Fruit fly (Drosophila melanogaster): Measurements from ENCODE around the gene CG32532.

The CG32532 gene

DNA sequence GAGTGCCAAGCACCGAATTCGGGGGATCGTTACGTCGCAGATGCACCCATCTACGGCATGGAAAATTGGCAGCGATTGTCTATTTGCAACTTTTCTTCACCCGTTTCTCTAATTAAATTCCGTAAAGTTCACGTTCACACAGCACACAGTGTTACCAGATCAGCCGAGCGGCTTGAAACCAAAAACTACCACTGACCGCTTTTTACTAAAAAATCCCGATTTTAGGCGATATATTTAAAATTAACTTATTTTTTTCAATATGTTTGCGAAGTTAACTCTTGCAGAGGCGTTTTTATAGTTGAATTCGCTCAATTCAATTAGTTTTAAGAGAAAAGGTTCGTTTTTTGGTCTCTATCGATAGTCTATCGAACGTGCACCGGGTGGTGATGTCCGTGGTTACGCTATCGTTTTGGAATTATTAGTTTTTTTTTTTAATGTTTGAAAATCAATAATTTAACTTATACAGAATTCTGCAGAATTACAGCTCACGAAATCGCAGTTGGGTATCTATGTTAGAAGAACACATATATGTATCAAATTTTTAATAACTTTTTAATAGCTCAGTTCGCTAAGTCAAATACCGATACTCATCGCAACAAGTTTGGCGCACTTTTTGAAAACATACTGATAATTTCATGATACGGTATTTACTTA, 32.5 kb upstream of the CG32532 start, which contains the start of gene Tao:
Tao (minus strand) TSS at position 153 of the 654 bp plus-strand sequence.
- TF ChIP-seq psq (GFP tag; optimal IDR thresholded peaks at IDR 0.05) (no peak), GATAd (GFP tag; optimal IDR thresholded peaks at IDR 0.05) (no peak), Sp1 (GFP tag; optimal IDR thresholded peaks at IDR 0.05) (no peak), br (GFP tag; optimal IDR thresholded peaks at IDR 0.05) (no peak), foxo (GFP tag; optimal IDR thresholded peaks at IDR 0.05) (no peak), CG9705 (GFP tag; optimal IDR thresholded peaks at IDR 0.05) (no peak), brk (GFP tag; optimal IDR thresholded peaks at IDR 0.05) (no peak), sv (GFP tag; optimal IDR thresholded peaks at IDR 0.05) (no peak), CG32264 (GFP tag; optimal IDR thresholded peaks at IDR 0.05) (no peak), woc (GFP tag; optimal IDR thresholded peaks at IDR 0.05) (peak; percentile 11), tai (GFP tag; optimal IDR thresholded peaks at IDR 0.05) (no peak), h (GFP tag; optimal IDR thresholded peaks at IDR 0.05) (peak; percentile 29)

DNA sequence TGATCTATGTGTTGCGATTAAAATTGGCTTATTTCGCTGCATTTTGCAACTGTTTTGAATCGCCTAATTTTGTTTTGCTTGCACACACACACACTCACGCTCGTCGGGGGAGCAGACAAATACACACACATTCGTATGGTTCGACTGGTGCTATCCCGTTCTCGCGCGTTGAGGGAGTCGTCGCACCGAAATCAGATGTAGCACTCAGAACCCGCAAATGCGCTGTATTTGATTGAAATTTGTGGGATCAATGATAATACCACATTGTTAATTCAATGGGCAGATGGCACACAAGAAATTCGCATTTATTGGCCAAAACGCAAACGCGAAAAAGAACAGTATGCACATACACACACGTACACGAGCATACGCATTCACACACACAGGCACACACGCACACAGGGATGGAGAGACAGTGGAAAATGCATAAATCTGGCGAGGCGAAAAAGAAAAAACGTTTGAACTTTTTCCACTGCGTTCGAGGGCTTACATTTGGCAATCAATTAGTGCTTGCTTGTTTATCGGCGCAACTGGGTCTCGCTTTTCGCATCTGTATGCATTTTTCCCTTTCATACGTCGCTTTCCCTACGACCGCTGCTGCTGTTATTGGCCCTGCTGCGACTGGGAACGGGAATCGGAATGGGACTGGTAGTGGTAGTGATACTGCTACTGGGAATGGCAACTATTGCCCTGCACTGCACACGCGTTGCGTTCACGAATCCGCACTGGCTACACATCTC, 31.8 kb upstream of the CG32532 start:
- TF ChIP-seq Myc (optimal IDR thresholded peaks at IDR 0.05), result no peak
- TF ChIP-seq Dfd (GFP tag; optimal IDR thresholded peaks at IDR 0.05), result no peak
- TF ChIP-seq sv (GFP tag; optimal IDR thresholded peaks at IDR 0.05), result no peak
- peak in 1 of 2 experiments; percentile 33 for TF ChIP-seq foxo (GFP tag; optimal IDR thresholded peaks at IDR 0.05)
- peak; percentile 24 for TF ChIP-seq Hr78 (GFP tag; optimal IDR thresholded peaks at IDR 0.05)
- peak; percentile 89 for TF ChIP-seq N (GFP tag; optimal IDR thresholded peaks at IDR 0.05)
- TF ChIP-seq h (GFP tag; optimal IDR thresholded peaks at IDR 0.05), result peak; percentile 33
- TF ChIP-seq Abd-B (GFP tag; optimal IDR thresholded peaks at IDR 0.05), result peak; percentile 73
- TF ChIP-seq CrebA (GFP tag; optimal IDR thresholded peaks at IDR 0.05; ENCODE audit: borderline replicate concordance), result no peak

DNA sequence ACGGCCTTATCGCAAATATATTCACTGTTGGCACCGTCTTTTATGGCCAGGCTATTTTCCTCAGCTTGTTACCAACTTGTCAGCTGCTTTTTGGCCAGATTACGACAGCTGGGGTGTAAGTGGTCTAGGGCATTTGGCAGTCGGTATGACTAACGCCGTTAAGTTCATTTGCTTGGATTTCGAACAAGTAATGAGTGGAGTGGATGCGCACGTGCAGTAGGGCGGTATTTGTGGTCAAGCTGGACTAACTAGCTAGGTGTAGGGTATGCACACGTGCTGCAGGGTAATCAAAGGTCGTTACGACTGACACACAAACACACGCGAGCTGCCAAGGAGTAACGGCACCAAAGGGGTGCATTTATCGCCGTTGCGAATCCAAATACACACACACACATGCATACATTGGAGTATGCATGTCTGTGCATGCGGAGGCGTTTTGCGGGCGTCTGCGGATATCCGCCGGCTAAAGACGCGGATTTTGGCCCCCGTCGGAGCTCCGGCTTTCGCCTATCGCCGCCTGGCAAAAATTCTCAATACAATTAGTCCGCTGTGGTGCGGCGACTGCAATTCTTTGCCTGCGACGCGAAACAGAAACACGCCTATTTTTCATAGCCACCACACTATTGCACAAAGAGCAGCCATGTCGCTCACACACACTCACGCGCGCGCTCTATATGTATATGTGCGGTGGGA, 30.8 kb upstream of the CG32532 start:
- TF ChIP-seq Abd-B (GFP tag; optimal IDR thresholded peaks at IDR 0.05) (peak; percentile 8), foxo (GFP tag; optimal IDR thresholded peaks at IDR 0.05) (no peak), tai (GFP tag; optimal IDR thresholded peaks at IDR 0.05) (no peak), ey (GFP tag; optimal IDR thresholded peaks at IDR 0.05) (no peak), CG9705 (GFP tag; optimal IDR thresholded peaks at IDR 0.05) (no peak), N (GFP tag; optimal IDR thresholded peaks at IDR 0.05) (peak; percentile 83), Hnf4 (GFP tag; optimal IDR thresholded peaks at IDR 0.05) (no peak), OdsH (GFP tag; optimal IDR thresholded peaks at IDR 0.05) (no peak), CG32264 (GFP tag; optimal IDR thresholded peaks at IDR 0.05) (no peak)

DNA sequence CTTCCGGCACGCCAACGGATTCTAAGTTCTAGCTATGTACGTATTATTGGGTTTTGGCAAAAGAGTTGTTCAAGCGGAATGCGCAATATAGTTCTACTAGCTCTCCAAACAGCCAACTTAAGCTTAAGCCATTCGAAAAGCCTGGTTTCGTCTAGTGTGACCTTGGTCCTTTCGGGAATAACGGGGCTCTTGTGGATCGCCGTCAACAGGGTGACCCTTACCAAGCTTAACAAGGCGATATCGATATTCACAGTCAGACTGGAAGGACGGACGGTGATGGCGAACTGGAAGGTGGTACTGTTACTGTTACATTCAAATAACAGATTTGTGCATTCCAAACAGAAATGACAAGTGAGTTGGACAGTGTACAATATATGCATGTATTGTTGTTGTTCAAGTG, 26.4 kb upstream of the CG32532 start:
- no peak for TF ChIP-seq psq (GFP tag; optimal IDR thresholded peaks at IDR 0.05)
- TF ChIP-seq Hr83 (GFP tag; optimal IDR thresholded peaks at IDR 0.05; ENCODE audit: poor library complexity, severe bottlenecking), result no peak
- no peak for TF ChIP-seq Hr78 (GFP tag; optimal IDR thresholded peaks at IDR 0.05)
- TF ChIP-seq Mio (GFP tag; optimal IDR thresholded peaks at IDR 0.05), result no peak
- no peak for TF ChIP-seq Rel (GFP tag; optimal IDR thresholded peaks at IDR 0.05)
- no peak for TF ChIP-seq Rel (tag; optimal IDR thresholded peaks at IDR 0.05)
- TF ChIP-seq rgr (GFP tag; optimal IDR thresholded peaks at IDR 0.05), result no peak
- no peak for TF ChIP-seq usp (GFP tag; optimal IDR thresholded peaks at IDR 0.05)
- TF ChIP-seq dsf (GFP tag; optimal IDR thresholded peaks at IDR 0.05; ENCODE audit: borderline replicate concordance), result no peak
- TF ChIP-seq CG32264 (GFP tag; optimal IDR thresholded peaks at IDR 0.05), result no peak
- TF ChIP-seq Abd-B (GFP tag; optimal IDR thresholded peaks at IDR 0.05), result no peak
- no peak for TF ChIP-seq Dfd (GFP tag; optimal IDR thresholded peaks at IDR 0.05)
- no peak for TF ChIP-seq brk (GFP tag; optimal IDR thresholded peaks at IDR 0.05)
- TF ChIP-seq Dif (GFP tag; optimal IDR thresholded peaks at IDR 0.05; ENCODE audit: partially characterized antibody), result no peak
- TF ChIP-seq Sp1 (GFP tag; optimal IDR thresholded peaks at IDR 0.05), result no peak
- no peak for TF ChIP-seq HLH106 (tag; optimal IDR thresholded peaks at IDR 0.05)
- no peak for TF ChIP-seq woc (GFP tag; optimal IDR thresholded peaks at IDR 0.05)
